Fruit fly (Drosophila melanogaster): ENCODE results near the gene CG14301.
A peak's percentile ranks its signal among the peaks of the same experiment; 100 is the strongest.

Gene CG14301

DNA sequence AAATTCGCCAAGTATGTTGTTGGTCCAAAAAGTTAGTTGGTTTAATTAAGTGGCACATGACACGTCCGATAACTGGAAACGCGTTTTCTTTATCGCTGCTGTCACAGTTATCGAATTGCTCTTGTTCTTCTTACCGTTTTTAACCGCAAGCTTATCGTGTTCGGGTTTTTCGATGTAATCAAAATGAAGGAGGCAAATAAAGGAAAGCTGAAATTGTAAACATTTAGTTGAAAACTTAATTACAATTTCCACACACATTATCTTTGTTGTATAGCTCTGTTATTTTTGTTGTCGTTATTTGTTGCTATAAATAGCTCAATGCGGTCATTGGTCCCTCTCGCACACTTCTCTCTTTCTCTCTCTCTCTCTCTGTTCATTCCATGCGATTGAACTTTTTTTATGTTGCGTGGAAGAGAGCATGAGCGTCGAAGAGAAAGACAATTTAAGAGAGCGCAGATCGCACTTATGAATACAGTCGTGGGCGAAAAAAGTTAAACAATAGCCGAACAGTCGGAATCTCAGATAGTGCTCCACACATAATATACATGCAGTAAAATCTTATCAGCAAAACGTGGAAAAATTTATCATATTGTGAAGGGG is 55.9 kb downstream of the CG14301 start (continued):
- TF ChIP-seq dysf (GFP tag; IDR thresholded peaks at IDR 0.05) (no peak), CG9932 (GFP tag; IDR thresholded peaks at IDR 0.05) (no peak), PHDP (tag; optimal IDR thresholded peaks at IDR 0.05) (no peak), phol (tag; optimal IDR thresholded peaks at IDR 0.05) (no peak), Side (GFP tag; optimal IDR thresholded peaks at IDR 0.05) (no peak), CG8924 (tag; optimal IDR thresholded peaks at IDR 0.05) (no peak), CG17568 (GFP tag; optimal IDR thresholded peaks at IDR 0.05) (no peak), Bteb2 (GFP tag; optimal IDR thresholded peaks at IDR 0.05) (peak; percentile 30), fru (optimal IDR thresholded peaks at IDR 0.05) (no peak), dan (GFP tag; IDR thresholded peaks at IDR 0.05) (no peak), CG9797 (GFP tag; optimal IDR thresholded peaks at IDR 0.05) (no peak), Usf (GFP tag; optimal IDR thresholded peaks at IDR 0.05) (no peak), pho (GFP tag; optimal IDR thresholded peaks at IDR 0.05) (no peak), HLH54F (GFP tag; optimal IDR thresholded peaks at IDR 0.05) (no peak), HHEX (GFP tag; optimal IDR thresholded peaks at IDR 0.05) (no peak), mirr (GFP tag; optimal IDR thresholded peaks at IDR 0.05) (peak; percentile 55), Dfd (GFP tag; optimal IDR thresholded peaks at IDR 0.05) (no peak), CG6854 (GFP tag; optimal IDR thresholded peaks at IDR 0.05) (no peak), zfh2 (GFP tag; optimal IDR thresholded peaks at IDR 0.05) (no peak), Doc2 (GFP tag; IDR thresholded peaks at IDR 0.05) (no peak), odd (GFP tag; optimal IDR thresholded peaks at IDR 0.05) (no peak), CG16779 (GFP tag; IDR thresholded peaks at IDR 0.05) (no peak), CG7271 (tag; optimal IDR thresholded peaks at IDR 0.05) (no peak), CG7372 (GFP tag; IDR thresholded peaks at IDR 0.05) (no peak), lov (optimal IDR thresholded peaks at IDR 0.05) (no peak), lov (GFP tag; IDR thresholded peaks at IDR 0.05) (no peak), CG7928 (GFP tag; optimal IDR thresholded peaks at IDR 0.05) (no peak), mld (GFP tag; IDR thresholded peaks at IDR 0.05; ENCODE audit: partially characterized antibody) (peak; percentile 51; the same call in 1 of the 3 replicates), gcm (GFP tag; optimal IDR thresholded peaks at IDR 0.05) (no peak), CG4360 (GFP tag; IDR thresholded peaks at IDR 0.05) (no peak), CG3726 (GFP tag; IDR thresholded peaks at IDR 0.05) (no peak), ara (GFP tag; IDR thresholded peaks at IDR 0.05) (no peak), H15 (GFP tag; IDR thresholded peaks at IDR 0.05) (no peak), Sox100B (GFP tag; optimal IDR thresholded peaks at IDR 0.05) (no peak), ase (GFP tag; IDR thresholded peaks at IDR 0.05) (no peak; the same call in 2 of the 3 replicates), H2.0 (GFP tag; IDR thresholded peaks at IDR 0.05) (no peak), Ravus (GFP tag; IDR thresholded peaks at IDR 0.05) (no peak), en (GFP tag; optimal IDR thresholded peaks at IDR 0.05) (no peak), seq (GFP tag; IDR thresholded peaks at IDR 0.05) (no peak), CG7357 (GFP tag; IDR thresholded peaks at IDR 0.05) (no peak), B-H1 (GFP tag; IDR thresholded peaks at IDR 0.05) (no peak), CG6689 (GFP tag; IDR thresholded peaks at IDR 0.05) (no peak), CG33557 (GFP tag; optimal IDR thresholded peaks at IDR 0.05) (no peak), Ada2b (GFP tag; IDR thresholded peaks at IDR 0.05) (no peak), Dip3 (GFP tag; optimal IDR thresholded peaks at IDR 0.05) (no peak), CG32767 (GFP tag; IDR thresholded peaks at IDR 0.05) (no peak), Six4 (GFP tag; optimal IDR thresholded peaks at IDR 0.05) (no peak), NFAT (GFP tag; IDR thresholded peaks at IDR 0.05) (0 out of 2 replicates have a peak, but pooled peaks have one; percentile 15), tll (GFP tag; optimal IDR thresholded peaks at IDR 0.05) (no peak), CG5245 (GFP tag; optimal IDR thresholded peaks at IDR 0.05) (peak; percentile 16), CG33213 (GFP tag; optimal IDR thresholded peaks at IDR 0.05) (peak; percentile 8), gt (GFP tag; IDR thresholded peaks at IDR 0.05) (no peak), Deaf1 (tag; optimal IDR thresholded peaks at IDR 0.05) (no peak)
